Fruit fly (Drosophila melanogaster) whole organism, prepupa: ENCODE data around the gene Jhbp15.
A peak's percentile ranks its signal among the peaks of the same experiment; 100 is the strongest.

Source experiments
- Blimp-1 ChIP-seq: fragments of 200-800 bp; sonication (Bioruptor generic); optimal IDR thresholded peaks from 3 replicates; lab custom pipeline; 2017; ENCODE audit warnings: missing biosample characterization, missing genetic modification characterization, mild to moderate bottlenecking, moderate library complexity, missing genetic modification reagents
- CG10669 ChIP-seq: fragments of 200-800 bp; sonication (Bioruptor generic); optimal IDR thresholded peaks from 3 replicates; lab custom pipeline; 2018; ENCODE audit warnings: missing biosample characterization, mild to moderate bottlenecking, missing genetic modification characterization, moderate library complexity
- CG11294 ChIP-seq: fragments of 200-800 bp; sonication (Bioruptor generic); IDR thresholded peaks from 2 replicates; pipeline ENCODE4 v1.3.6; 2022; ENCODE audit warnings: missing biosample characterization, missing genetic modification characterization
- CG11902 ChIP-seq: fragments of 200-800 bp; sonication (Bioruptor generic); optimal IDR thresholded peaks from 3 replicates; lab custom pipeline; 2016; ENCODE audit warnings: missing biosample characterization, missing genetic modification characterization
- CG15336 ChIP-seq: fragments of 200-800 bp; sonication (Bioruptor generic); IDR thresholded peaks from 2 replicates; pipeline ENCODE4 v1.3.6; 2022; ENCODE audit warnings: missing biosample characterization, missing genetic modification characterization
- CG1621 ChIP-seq: fragments of 200-800 bp; sonication (Bioruptor generic); optimal IDR thresholded peaks from 3 replicates; lab custom pipeline; 2018; ENCODE audit warnings: missing biosample characterization, mild to moderate bottlenecking, missing genetic modification characterization
- CG16779 ChIP-seq: fragments of 200-800 bp; sonication (Bioruptor generic); optimal IDR thresholded peaks from 3 replicates; lab custom pipeline; 2017; ENCODE audit warnings: missing biosample characterization, mild to moderate bottlenecking, missing genetic modification characterization
- CG3032 ChIP-seq: fragments of 200-800 bp; optimal IDR thresholded peaks from 2 replicates; lab custom pipeline; 2019; ENCODE audit warnings: missing biosample characterization, mild to moderate bottlenecking, missing genetic modification characterization, moderate library complexity
- CG32006 ChIP-seq: fragments of 200-800 bp; sonication (Bioruptor generic); optimal IDR thresholded peaks from 3 replicates; lab custom pipeline; 2017; ENCODE audit warnings: missing biosample characterization, mild to moderate bottlenecking, missing genetic modification characterization
- CG34406 ChIP-seq: fragments of 200-800 bp; sonication (Bioruptor generic); optimal IDR thresholded peaks from 3 replicates; lab custom pipeline; 2016; ENCODE audit warnings: missing biosample characterization, missing genetic modification characterization
- CG6163 ChIP-seq: fragments of 200-800 bp; sonication (Bioruptor generic); IDR thresholded peaks from 3 replicates; pipeline ENCODE4 v1.3.6; 2022; ENCODE audit warnings: missing biosample characterization, missing genetic modification characterization
- CG6276 ChIP-seq: fragments of 200-800 bp; sonication (Bioruptor generic); optimal IDR thresholded peaks from 2 replicates; lab custom pipeline; 2017; ENCODE audit warnings: missing biosample characterization, mild to moderate bottlenecking, missing genetic modification characterization
- CG6792 ChIP-seq: fragments of 200-800 bp; sonication (Bioruptor generic); optimal IDR thresholded peaks from 3 replicates; lab custom pipeline; 2016; ENCODE audit warnings: missing biosample characterization, missing genetic modification characterization
- CG6808 ChIP-seq: fragments of 200-800 bp; sonication (Bioruptor generic); optimal IDR thresholded peaks from 3 replicates; lab custom pipeline; 2017; ENCODE audit warnings: missing biosample characterization, missing genetic modification characterization, mild to moderate bottlenecking, moderate library complexity, missing genetic modification reagents
- CG6854 ChIP-seq: fragments of 200-800 bp; sonication (Bioruptor generic); optimal IDR thresholded peaks from 2 replicates; lab custom pipeline; 2017; ENCODE audit warnings: missing biosample characterization, mild to moderate bottlenecking, missing genetic modification characterization
- CG7368 ChIP-seq: fragments of 200-800 bp; sonication (Bioruptor generic); optimal IDR thresholded peaks from 3 replicates; lab custom pipeline; 2016; ENCODE audit warnings: missing biosample characterization, missing genetic modification characterization
- CG8119 ChIP-seq: fragments of 200-800 bp; sonication (Bioruptor generic); IDR thresholded peaks from 3 replicates; pipeline ENCODE4 v1.3.6; 2022; ENCODE audit warnings: missing biosample characterization, missing genetic modification characterization
- CG8319 ChIP-seq: fragments of 200-800 bp; sonication (Bioruptor generic); optimal IDR thresholded peaks from 3 replicates; lab custom pipeline; 2016; ENCODE audit warnings: missing biosample characterization, missing genetic modification characterization
- CG9139 ChIP-seq: fragments of 200-800 bp; sonication (Bioruptor generic); optimal IDR thresholded peaks from 3 replicates; lab custom pipeline; 2017; ENCODE audit warnings: missing biosample characterization, mild to moderate bottlenecking, missing genetic modification characterization
- Eip75B ChIP-seq: fragments of 200-800 bp; sonication (Bioruptor generic); optimal IDR thresholded peaks from 3 replicates; lab custom pipeline; 2016; ENCODE audit warnings: missing biosample characterization, missing genetic modification characterization
- Eip78C ChIP-seq: fragments of 200-800 bp; sonication (Bioruptor generic); peaks from one replicate; lab custom pipeline; 2016; ENCODE audit warnings: missing biosample characterization, missing genetic modification characterization
- Eip93F ChIP-seq: fragments of 200-800 bp; sonication (Bioruptor generic); optimal IDR thresholded peaks from 2 replicates; lab custom pipeline; 2016; ENCODE audit warnings: missing biosample characterization, mild to moderate bottlenecking, missing genetic modification characterization
- Ets21C ChIP-seq: fragments of 200-800 bp; sonication (Bioruptor generic); optimal IDR thresholded peaks from 3 replicates; lab custom pipeline; 2016; ENCODE audit warnings: missing biosample characterization, missing genetic modification characterization
- Ets96B ChIP-seq: fragments of 200-800 bp; optimal IDR thresholded peaks from 2 replicates; lab custom pipeline; 2019; ENCODE audit warnings: missing biosample characterization, mild to moderate bottlenecking, missing genetic modification characterization, moderate library complexity
- Gug ChIP-seq: fragments of 200-800 bp; sonication (Bioruptor generic); IDR thresholded peaks from 2 replicates; pipeline ENCODE4 v1.3.6; 2022; ENCODE audit warnings: missing biosample characterization, missing genetic modification characterization
- Hr4 ChIP-seq: fragments of 200-800 bp; sonication (Bioruptor generic); optimal IDR thresholded peaks from 3 replicates; lab custom pipeline; 2016; ENCODE audit warnings: missing biosample characterization, missing genetic modification characterization
- Lpt ChIP-seq: fragments of 200-800 bp; sonication (Bioruptor generic); optimal IDR thresholded peaks from 3 replicates; lab custom pipeline; 2016; ENCODE audit warnings: missing biosample characterization, missing genetic modification characterization
- Met ChIP-seq: fragments of 200-800 bp; sonication (Bioruptor generic); optimal IDR thresholded peaks from 3 replicates; lab custom pipeline; 2016; ENCODE audit warnings: missing biosample characterization, missing genetic modification characterization
- Smox ChIP-seq: fragments of 200-800 bp; sonication (Bioruptor generic); optimal IDR thresholded peaks from 3 replicates; lab custom pipeline; 2016; ENCODE audit warnings: missing biosample characterization, missing genetic modification characterization
- Sox102F ChIP-seq: fragments of 200-800 bp; sonication (Bioruptor generic); optimal IDR thresholded peaks from 2 replicates; lab custom pipeline; 2016; ENCODE audit warnings: missing biosample characterization, mild to moderate bottlenecking, missing genetic modification characterization
- Sox14 ChIP-seq: fragments of 200-800 bp; sonication (Bioruptor generic); optimal IDR thresholded peaks from 3 replicates; lab custom pipeline; 2016; ENCODE audit warnings: missing biosample characterization, missing genetic modification characterization
- acj6 ChIP-seq: fragments of 200-800 bp; sonication (Bioruptor generic); optimal IDR thresholded peaks from 3 replicates; lab custom pipeline; 2016; ENCODE audit warnings: missing biosample characterization, missing genetic modification characterization
- eg ChIP-seq: fragments of 200-800 bp; sonication (Bioruptor generic); IDR thresholded peaks from 3 replicates; pipeline ENCODE4 v1.3.6; 2022; ENCODE audit warnings: missing biosample characterization, missing genetic modification characterization
- esn ChIP-seq: fragments of 200-800 bp; sonication (Bioruptor generic); optimal IDR thresholded peaks from 2 replicates; lab custom pipeline; 2016; ENCODE audit warnings: missing biosample characterization, mild to moderate bottlenecking, missing genetic modification characterization, moderate library complexity
- fd59A ChIP-seq: fragments of 200-800 bp; sonication (Bioruptor generic); optimal IDR thresholded peaks from 2 replicates; lab custom pipeline; 2017; ENCODE audit warnings: missing biosample characterization, mild to moderate bottlenecking, missing genetic modification characterization, missing genetic modification reagents
- fkh ChIP-seq: fragments of 200-800 bp; sonication (Bioruptor generic); optimal IDR thresholded peaks from 3 replicates; lab custom pipeline; 2017; ENCODE audit warnings: missing biosample characterization, mild to moderate bottlenecking, missing genetic modification characterization, moderate library complexity
- lz ChIP-seq: fragments of 200-800 bp; sonication (Bioruptor generic); optimal IDR thresholded peaks from 3 replicates; lab custom pipeline; 2016; ENCODE audit warnings: missing biosample characterization, missing genetic modification characterization
- net ChIP-seq: fragments of 200-800 bp; sonication (Bioruptor generic); optimal IDR thresholded peaks from 3 replicates; lab custom pipeline; 2016; ENCODE audit warnings: missing biosample characterization, missing genetic modification characterization
- salr ChIP-seq, 2 experiments: fragments of 200-800 bp; sonication (Bioruptor generic); optimal IDR thresholded peaks; 3 replicates each; lab custom pipeline; 2016 to 2018; ENCODE audit warnings: missing biosample characterization in 2 of 2, missing genetic modification characterization in 2 of 2, mild to moderate bottlenecking in 1 of 2
- spab ChIP-seq: fragments of 200-800 bp; sonication (Bioruptor generic); optimal IDR thresholded peaks from 2 replicates; lab custom pipeline; 2017; ENCODE audit warnings: missing biosample characterization, mild to moderate bottlenecking, missing genetic modification characterization, missing genetic modification reagents
- ss ChIP-seq, 2 experiments: fragments of 200-800 bp; sonication (Bioruptor generic); optimal IDR thresholded peaks; 2 replicates in 1 of 2; 3 replicates in 1 of 2; lab custom pipeline; 2017 to 2018; ENCODE audit warnings: mild to moderate bottlenecking in 2 of 2, missing biosample characterization in 2 of 2, missing genetic modification characterization in 2 of 2, moderate library complexity in 1 of 2
- svp ChIP-seq: fragments of 200-800 bp; sonication (Bioruptor generic); peaks from one replicate; lab custom pipeline; 2016; ENCODE audit warnings: missing biosample characterization, missing genetic modification characterization
- topi ChIP-seq: fragments of 200-800 bp; sonication (Bioruptor generic); optimal IDR thresholded peaks from 3 replicates; lab custom pipeline; 2016; ENCODE audit warnings: missing biosample characterization, missing genetic modification characterization
- vri ChIP-seq: fragments of 200-800 bp; sonication (Bioruptor generic); optimal IDR thresholded peaks from 3 replicates; lab custom pipeline; 2016; ENCODE audit warnings: missing biosample characterization, mild to moderate bottlenecking, missing genetic modification characterization

Gene Jhbp15

DNA sequence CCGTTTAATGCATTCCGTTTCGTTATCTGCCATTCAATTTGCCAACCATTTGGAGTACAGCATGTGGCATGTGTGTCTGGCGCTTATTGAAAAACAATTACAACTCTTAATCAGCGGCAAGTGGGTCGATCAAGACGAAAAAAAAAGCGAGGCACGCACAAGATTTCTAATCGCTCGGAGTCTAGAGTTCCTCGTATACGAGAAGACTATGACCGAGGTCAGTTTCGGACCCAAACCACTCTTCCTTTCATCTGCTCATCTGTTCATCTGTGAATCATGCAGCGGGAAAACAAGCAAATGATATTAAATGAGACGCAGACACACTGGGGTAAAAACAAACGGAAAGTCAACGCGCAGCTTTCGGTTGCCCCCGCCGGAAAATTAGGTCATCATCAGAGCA lies 40.7 kb upstream of the Jhbp15 start:
- no peak for TF ChIP-seq CG3032
- TF ChIP-seq CG32006 (GFP tag; lab: Kevin White, UChicago) = no peak
- no peak for TF ChIP-seq net (GFP tag; lab: Kevin White, UChicago)
- TF ChIP-seq salr (GFP tag; optimal IDR thresholded peaks at IDR 0.05; lab: Kevin White, UChicago) = no peak
- peak; percentile 62 for TF ChIP-seq svp (GFP tag; lab: Kevin White, UChicago)

DNA sequence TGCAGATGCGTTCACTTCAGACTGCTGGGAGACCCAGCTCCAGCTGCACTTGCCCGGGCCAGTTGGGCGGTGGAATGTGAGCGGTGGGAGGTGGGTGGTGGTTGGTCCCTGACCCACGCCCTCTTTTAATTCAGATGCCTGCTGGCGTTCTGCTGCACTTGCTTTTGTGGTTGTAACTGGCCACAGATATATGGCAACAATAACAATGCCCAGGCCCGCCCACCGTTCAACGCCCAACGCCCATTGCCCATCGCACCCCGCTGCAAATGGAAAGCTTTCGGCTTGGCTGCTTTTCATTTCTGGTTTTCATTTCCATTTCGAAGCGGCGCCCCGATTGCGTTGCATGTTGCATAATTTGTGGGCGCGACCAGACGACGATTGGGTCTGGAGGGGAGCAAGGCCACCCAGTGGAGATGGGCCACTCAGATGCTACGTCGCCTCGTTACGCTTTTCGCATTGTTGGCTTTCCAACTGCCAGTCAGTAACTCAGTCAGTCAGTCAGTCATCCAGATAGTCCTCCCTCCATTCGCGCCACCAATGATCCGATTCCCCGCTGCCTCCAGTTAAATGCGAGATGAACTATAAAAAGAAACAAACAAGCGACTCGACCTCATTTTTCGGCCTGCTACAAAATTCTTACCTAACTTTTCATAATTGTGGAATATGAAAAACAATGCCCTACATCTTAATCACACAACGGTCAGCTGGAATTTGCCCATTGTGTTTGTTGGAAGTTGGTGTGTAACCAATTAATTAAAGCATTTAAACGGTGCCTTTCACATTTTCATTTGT lies 39.7 kb upstream of the Jhbp15 start:
- TF ChIP-seq CG6163 (GFP tag; lab: Robert Waterston, UW) = no peak
- peak; percentile 63 for TF ChIP-seq svp (GFP tag; lab: Kevin White, UChicago)
- TF ChIP-seq Eip78C (GFP tag; lab: Kevin White, UChicago) = peak; percentile 23
- TF ChIP-seq, all 60 proteins: peak for 2

DNA sequence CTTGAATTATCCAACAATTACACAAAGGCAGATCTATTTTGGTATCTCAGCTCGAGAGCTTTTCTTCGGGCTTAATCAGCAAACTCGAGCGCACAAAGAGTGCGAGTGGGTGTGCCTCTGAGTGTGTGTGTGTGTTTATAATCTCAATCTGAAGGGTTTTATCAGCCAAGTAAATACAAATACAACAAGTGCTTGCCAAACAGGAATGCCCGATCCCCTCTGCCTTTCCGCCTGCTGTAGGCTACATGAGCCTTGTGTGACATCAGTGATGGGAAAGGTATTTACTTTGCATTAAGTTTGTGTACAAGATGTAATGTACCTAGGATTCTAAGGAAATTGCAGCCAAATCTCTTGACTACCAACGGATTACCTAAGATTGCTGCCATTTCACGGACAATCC lies 38.6 kb upstream of the Jhbp15 start:
- no peak for TF ChIP-seq Gug (GFP tag; lab: Robert Waterston, UW)
- no peak for TF ChIP-seq Eip93F (GFP tag; lab: Kevin White, UChicago)
- TF ChIP-seq Hr4 (GFP tag; lab: Kevin White, UChicago) = no peak
- TF ChIP-seq CG8119 = no peak
- TF ChIP-seq CG11294 (GFP tag; lab: Robert Waterston, UW) = no peak
- TF ChIP-seq CG7368 (GFP tag; lab: Kevin White, UChicago) = peak; percentile 58
- peak; percentile 35 for TF ChIP-seq fd59A
- TF ChIP-seq ss (GFP tag; optimal IDR thresholded peaks at IDR 0.05; lab: Kevin White, UChicago) = peak in 1 of 2 experiments; percentile 57
- TF ChIP-seq Eip78C (GFP tag; lab: Kevin White, UChicago) = peak; percentile 87
- no peak for TF ChIP-seq Met (GFP tag; lab: Kevin White, UChicago)
- TF ChIP-seq CG6808 (GFP tag; lab: Kevin White, UChicago) = peak; percentile 23
- TF ChIP-seq eg (GFP tag; lab: Robert Waterston, UW) = peak; percentile 41; the same call in 2 of the 3 replicates
- peak; percentile 24 for TF ChIP-seq Blimp-1 (GFP tag; lab: Kevin White, UChicago)
- TF ChIP-seq CG6163 (GFP tag; lab: Robert Waterston, UW) = peak; percentile 72
- no peak for TF ChIP-seq acj6 (GFP tag; lab: Kevin White, UChicago)
- peak; percentile 48 for TF ChIP-seq esn (GFP tag; lab: Kevin White, UChicago)
- no peak for TF ChIP-seq fkh (GFP tag; lab: Kevin White, UChicago)
- TF ChIP-seq Ets96B (tag; lab: Kevin White, UChicago) = no peak
- no peak for TF ChIP-seq CG9139 (GFP tag; lab: Kevin White, UChicago)
- TF ChIP-seq CG6276 (GFP tag; lab: Kevin White, UChicago) = no peak
- peak; percentile 18 for TF ChIP-seq vri (GFP tag; lab: Kevin White, UChicago)
- TF ChIP-seq Sox14 (GFP tag; lab: Kevin White, UChicago) = peak; percentile 13
- peak; percentile 43 for TF ChIP-seq CG6792 (GFP tag; lab: Kevin White, UChicago)
- TF ChIP-seq Ets21C (GFP tag; lab: Kevin White, UChicago) = no peak
- TF ChIP-seq Sox102F (GFP tag; lab: Kevin White, UChicago) = no peak
- peak; percentile 24 for TF ChIP-seq spab
- TF ChIP-seq Lpt = no peak
- TF ChIP-seq topi = peak; percentile 51
- TF ChIP-seq salr (GFP tag; optimal IDR thresholded peaks at IDR 0.05; lab: Kevin White, UChicago) = peak in 1 of 2 experiments; percentile 30
- peak; percentile 56 for TF ChIP-seq CG6854 (GFP tag; lab: Kevin White, UChicago)
- TF ChIP-seq svp (GFP tag; lab: Kevin White, UChicago) = peak; percentile 22
- TF ChIP-seq lz (GFP tag; lab: Kevin White, UChicago) = peak; percentile 3
- TF ChIP-seq CG15336 = no peak
- no peak for TF ChIP-seq CG1621 (tag; lab: Kevin White, UChicago)
- TF ChIP-seq CG16779 = no peak
- TF ChIP-seq CG10669 (GFP tag; lab: Kevin White, UChicago) = peak; percentile 52
- peak; percentile 42 for TF ChIP-seq CG34406 (GFP tag; lab: Kevin White, UChicago)
- TF ChIP-seq CG11902 (GFP tag; lab: Kevin White, UChicago) = no peak
- TF ChIP-seq Smox (GFP tag; lab: Kevin White, UChicago) = no peak
- no peak for TF ChIP-seq net (GFP tag; lab: Kevin White, UChicago)
- TF ChIP-seq Eip75B = peak; percentile 13
- TF ChIP-seq CG8319 = peak; percentile 3
